Worm (Caenorhabditis elegans) whole organism, early embryonic: ENCODE results near the gene btb-12.
"Not testable (repeated sequence)": the region's sequence is repeated elsewhere in the genome, so short reads cannot be mapped to it uniquely, and the experiment has no call there.

Experiments used
- B0310.2 ChIP-seq: sonication (generic microtip); optimal IDR thresholded peaks from 2 replicates; lab custom pipeline; 2016; ENCODE audit warnings: mild to moderate bottlenecking, missing genetic modification characterization, missing compliant biosample characterization
- F13C5.2 ChIP-seq: sonication (generic microtip); optimal IDR thresholded peaks from 2 replicates; lab custom pipeline; 2017; ENCODE audit warnings: mild to moderate bottlenecking, missing genetic modification characterization, inconsistent platforms, missing compliant biosample characterization
- aly-1 ChIP-seq: sonication (generic microtip); optimal IDR thresholded peaks from 2 replicates; lab custom pipeline; 2016; ENCODE audit warnings: missing genetic modification characterization, missing compliant biosample characterization
- ama-1 ChIP-seq: fragments of 150-350 bp; optimal IDR thresholded peaks from 2 replicates; lab custom pipeline; 2014
- ceh-13 ChIP-seq: fragments of 200-800 bp; sonication (Bioruptor generic); optimal IDR thresholded peaks from 2 replicates; lab custom pipeline; 2018; ENCODE audit warnings: mild to moderate bottlenecking, missing genetic modification characterization, missing compliant biosample characterization
- ceh-36 ChIP-seq: sonication (generic microtip); optimal IDR thresholded peaks from 2 replicates; lab custom pipeline; 2016; ENCODE audit warnings: missing genetic modification characterization, inconsistent platforms, missing compliant biosample characterization
- ets-7 ChIP-seq: sonication (generic microtip); optimal IDR thresholded peaks from 2 replicates; lab custom pipeline; 2016; ENCODE audit warnings: missing genotype, missing genetic modification characterization, missing compliant biosample characterization
- flt-1 ChIP-seq: fragments of 200-800 bp; sonication (Bioruptor generic); IDR thresholded peaks from 2 replicates; pipeline ENCODE4 v1.3.6; 2022; ENCODE audit warnings: missing genetic modification characterization, missing compliant biosample characterization
- hmbx-1 ChIP-seq: sonication (generic microtip); optimal IDR thresholded peaks from 2 replicates; lab custom pipeline; 2016; ENCODE audit warnings: mild to moderate bottlenecking, missing genetic modification characterization, missing compliant biosample characterization
- hmg-4 ChIP-seq: fragments of 200-800 bp; sonication (Bioruptor generic); optimal IDR thresholded peaks from 2 replicates; lab custom pipeline; 2018; ENCODE audit warnings: mild to moderate bottlenecking, missing genetic modification characterization, missing compliant biosample characterization
- hnd-1 ChIP-seq: sonication (generic microtip); optimal IDR thresholded peaks from 2 replicates; lab custom pipeline; 2016; ENCODE audit warnings: missing genetic modification characterization, missing compliant biosample characterization
- pes-1 ChIP-seq: fragments of 200-800 bp; sonication (Bioruptor generic); IDR thresholded peaks from 2 replicates; pipeline ENCODE4 v1.3.6; 2022; ENCODE audit warnings: missing genetic modification reagents, missing genetic modification characterization, missing compliant biosample characterization
- scrt-1 ChIP-seq: fragments of 200-800 bp; sonication (Bioruptor generic); IDR thresholded peaks from 2 replicates; pipeline ENCODE4 v1.3.6; 2022; ENCODE audit warnings: missing genetic modification characterization, missing compliant biosample characterization
- sea-1 ChIP-seq: fragments of 200-800 bp; sonication (Bioruptor generic); conservative IDR thresholded peaks from 2 replicates; pipeline ENCODE4 v1.3.6; 2022; ENCODE audit warnings: missing genetic modification characterization, missing compliant biosample characterization
- tbx-11 ChIP-seq: fragments of 200-800 bp; sonication (Bioruptor generic); IDR thresholded peaks from 2 replicates; pipeline ENCODE4 v1.3.6; 2022; ENCODE audit warnings: missing genetic modification characterization, missing compliant biosample characterization
- tbx-37 ChIP-seq: fragments of 200-800 bp; sonication (Bioruptor generic); conservative IDR thresholded peaks from 2 replicates; pipeline ENCODE4 v1.3.6; 2022; ENCODE audit warnings: missing genetic modification reagents, missing genetic modification characterization, missing compliant biosample characterization
- tra-4 ChIP-seq: sonication (generic microtip); optimal IDR thresholded peaks from 2 replicates; lab custom pipeline; 2017; ENCODE audit warnings: missing genetic modification characterization, missing compliant biosample characterization

The btb-12 gene

DNA sequence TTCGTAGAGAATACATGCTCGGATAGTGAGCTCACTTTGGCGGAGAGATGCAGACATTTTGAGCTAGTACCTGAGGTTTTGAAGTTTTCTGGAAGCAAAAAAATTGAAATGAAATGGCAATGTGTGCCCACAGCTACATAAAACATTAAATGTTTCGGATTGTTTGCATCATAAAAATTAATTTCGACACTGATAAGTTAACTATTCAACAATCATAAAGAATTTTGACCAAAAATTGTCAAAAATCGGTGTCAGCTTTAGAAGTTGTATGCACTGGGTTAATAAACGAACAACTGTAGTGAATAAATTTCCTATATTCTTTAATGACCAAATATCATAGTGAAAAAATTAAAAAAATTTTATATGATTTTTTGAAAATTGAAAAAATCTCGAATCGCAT lies 36.1 kb upstream of the btb-12 start, which contains the start of gene fbxa-166:
Gene fbxa-166 (minus strand): TSS at position 101 of the 400 bp plus-strand sequence.
- TF ChIP-seq B0310.2 (tag; lab: Kevin White, UChicago) (no peak), sea-1 (GFP tag; lab: Robert Waterston, UW) (no peak), ets-7 (tag; lab: Kevin White, UChicago) (no peak), tbx-11 (no peak), pes-1 (GFP tag; lab: Robert Waterston, UW) (no peak), scrt-1 (GFP tag; lab: Robert Waterston, UW) (no peak), hnd-1 (tag; lab: Kevin White, UChicago) (no peak), ceh-36 (tag; lab: Kevin White, UChicago) (no peak), tbx-37 (GFP tag; lab: Robert Waterston, UW) (no peak), ama-1 (lab: Kevin White, UChicago) (no peak), hmg-4 (no peak), F13C5.2 (tag; lab: Kevin White, UChicago) (no peak), aly-1 (tag; lab: Kevin White, UChicago) (no peak), hmbx-1 (tag; lab: Kevin White, UChicago) (no peak), tra-4 (tag; lab: Kevin White, UChicago) (no peak), flt-1 (GFP tag; lab: Robert Waterston, UW) (no peak), ceh-13 (GFP tag; lab: Kevin White, UChicago) (no peak)

ce11 chrII:1621180-1621579 lies 33.8 kb upstream of the btb-12 start, which contains the start of gene fbxa-158:
fbxa-158 (minus strand) TSS chrII:1621280.
- TF ChIP-seq ceh-13 (GFP tag; lab: Kevin White, UChicago) (no peak), hmg-4 (no peak), B0310.2 (tag; lab: Kevin White, UChicago) (no peak)

DNA sequence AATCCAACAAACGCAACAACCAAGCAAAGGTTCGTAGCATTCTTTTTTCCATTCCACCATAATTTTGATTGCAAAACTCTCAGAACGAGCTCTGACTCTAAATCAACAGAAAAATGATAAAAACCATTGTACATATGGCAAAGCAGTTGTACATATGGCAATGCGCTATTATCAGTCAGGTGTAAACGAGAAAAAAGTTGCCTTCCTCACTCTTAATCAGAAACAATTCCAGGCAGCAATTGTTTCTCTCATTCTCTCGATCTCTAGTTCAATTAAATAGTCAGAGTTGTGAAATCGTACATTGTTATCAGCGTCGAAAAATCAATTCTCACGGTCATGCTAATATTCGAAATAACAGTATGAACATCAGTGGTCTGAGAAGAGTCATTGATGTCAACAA lies 33.2 kb upstream of the btb-12 start:
- TF ChIP-seq hmg-4, result no peak
- no peak for TF ChIP-seq scrt-1 (GFP tag; lab: Robert Waterston, UW)
- no peak for TF ChIP-seq tbx-11
- no peak for TF ChIP-seq hmbx-1 (tag; lab: Kevin White, UChicago)
- no peak for TF ChIP-seq ceh-36 (tag; lab: Kevin White, UChicago)
- TF ChIP-seq tbx-37 (GFP tag; lab: Robert Waterston, UW), result no peak
- no peak for TF ChIP-seq tra-4 (tag; lab: Kevin White, UChicago)
- TF ChIP-seq pes-1 (GFP tag; lab: Robert Waterston, UW), result no peak
- TF ChIP-seq F13C5.2 (tag; lab: Kevin White, UChicago), result no peak
- no peak for TF ChIP-seq ama-1 (lab: Kevin White, UChicago)
- TF ChIP-seq hnd-1 (tag; lab: Kevin White, UChicago), result no peak
- no peak for TF ChIP-seq B0310.2 (tag; lab: Kevin White, UChicago)
- TF ChIP-seq aly-1 (tag; lab: Kevin White, UChicago), result no peak
- TF ChIP-seq ceh-13 (GFP tag; lab: Kevin White, UChicago), result no peak
- TF ChIP-seq sea-1 (GFP tag; lab: Robert Waterston, UW), result no peak

- TF ChIP-seq hmg-4 (no peak), pes-1 (GFP tag; lab: Robert Waterston, UW) (no peak)
Observed at ce11 chrII:1624572-1624971, 30.4 kb upstream of the btb-12 start, which contains the start of gene fbxa-160. fbxa-160 (minus strand) TSS chrII:1624672.

- TF ChIP-seq sea-1 (GFP tag; lab: Robert Waterston, UW) (no peak), B0310.2 (tag; lab: Kevin White, UChicago) (no peak), hmg-4 (no peak), tbx-11 (no peak), ceh-13 (GFP tag; lab: Kevin White, UChicago) (no peak)
Observed at ce11 chrII:1625666-1626065, 29.4 kb upstream of the btb-12 start, which contains the start of gene C08E3.14. C08E3.14 (plus strand) TSS chrII:1625966.

- TF ChIP-seq hmbx-1 (tag; lab: Kevin White, UChicago); tra-4 (tag; lab: Kevin White, UChicago); scrt-1 (GFP tag; lab: Robert Waterston, UW): not testable (repeated sequence)
Observed at ce11 chrII:1627783-1628182, 27.2 kb upstream of the btb-12 start, which contains the start of gene C08E3.15. C08E3.15 (minus strand) TSS chrII:1627883.

ce11 chrII:1632216-1632615 lies 22.8 kb upstream of the btb-12 start, which contains the start of gene C08E3.13:
C08E3.13 (minus strand) TSS chrII:1632316.
- TF ChIP-seq ceh-36 (tag; lab: Kevin White, UChicago); ets-7 (tag; lab: Kevin White, UChicago); hmg-4: not testable (repeated sequence)

ce11 chrII:1633490-1633889 lies 21.5 kb upstream of the btb-12 start, which contains the start of gene C08E3.1:
C08E3.1 (plus strand) TSS chrII:1633790.
- TF ChIP-seq ceh-36 (tag; lab: Kevin White, UChicago); flt-1 (GFP tag; lab: Robert Waterston, UW); pes-1 (GFP tag; lab: Robert Waterston, UW): not testable (repeated sequence)

ce11 chrII:1635969-1636368 lies 19.0 kb upstream of the btb-12 start:
- TF ChIP-seq scrt-1 (GFP tag; lab: Robert Waterston, UW) (no peak), sea-1 (GFP tag; lab: Robert Waterston, UW) (no peak), ets-7 (tag; lab: Kevin White, UChicago) (no peak), ceh-36 (tag; lab: Kevin White, UChicago) (no peak), tra-4 (tag; lab: Kevin White, UChicago) (no peak)
